Worm (Caenorhabditis elegans) whole organism, mixed stage, embryonic: ENCODE results near the gene F59C12.4.

Experiments used
- M03D4.4 ChIP-seq: sonication (generic microtip); optimal IDR thresholded peaks from 2 replicates; lab custom pipeline; 2017; ENCODE audit warnings: mild to moderate bottlenecking, missing genetic modification characterization, missing compliant biosample characterization
- bed-3 ChIP-seq: fragments of 200-800 bp; sonication (Bioruptor generic); optimal IDR thresholded peaks from 3 replicates; lab custom pipeline; 2018; ENCODE audit warnings: mild to moderate bottlenecking, missing genetic modification characterization, moderate library complexity, missing compliant biosample characterization
- blmp-1 ChIP-seq: fragments of 150-350 bp; optimal IDR thresholded peaks from 2 replicates; lab custom pipeline; 2014; ENCODE audit warnings: missing biosample characterization, missing genetic modification characterization
- ceh-39 ChIP-seq: fragments of 150-350 bp; optimal IDR thresholded peaks from 2 replicates; lab custom pipeline; 2014; ENCODE audit warnings: missing biosample characterization, missing genetic modification characterization
- ceh-43 ChIP-seq: fragments of 200-800 bp; sonication (Bioruptor generic); optimal IDR thresholded peaks from 2 replicates; lab custom pipeline; 2018; ENCODE audit warnings: mild to moderate bottlenecking, missing genetic modification characterization, moderate library complexity, missing compliant biosample characterization
- ceh-83 ChIP-seq: fragments of 200-800 bp; sonication (Bioruptor generic); optimal IDR thresholded peaks from 2 replicates; lab custom pipeline; 2018; ENCODE audit warnings: mild to moderate bottlenecking, missing genetic modification characterization, missing compliant biosample characterization
- ces-1 ChIP-seq: fragments of 150-350 bp; optimal IDR thresholded peaks from 2 replicates; lab custom pipeline; 2014; ENCODE audit warnings: missing biosample characterization, missing genetic modification reagents, missing genetic modification characterization
- cnd-1 ChIP-seq: fragments of 200-800 bp; sonication (Bioruptor generic); optimal IDR thresholded peaks from 2 replicates; lab custom pipeline; 2018; ENCODE audit warnings: mild to moderate bottlenecking, missing genetic modification characterization, missing compliant biosample characterization
- drap-1 ChIP-seq: fragments of 200-800 bp; sonication (Bioruptor generic); optimal IDR thresholded peaks from 3 replicates; lab custom pipeline; 2018; ENCODE audit warnings: mild to moderate bottlenecking, missing genetic modification characterization, missing compliant biosample characterization
- elt-1 ChIP-seq: sonication (generic microtip); optimal IDR thresholded peaks from 2 replicates; lab custom pipeline; 2017; ENCODE audit warnings: missing genetic modification characterization, mild to moderate bottlenecking, missing compliant biosample characterization, antibody characterized with exemption, moderate library complexity, borderline replicate concordance; ENCODE audit not compliant: insufficient read depth
- elt-3 ChIP-seq: fragments of 150-350 bp; optimal IDR thresholded peaks from 2 replicates; lab custom pipeline; 2014; ENCODE audit warnings: missing biosample characterization, missing genetic modification characterization
- flh-1 ChIP-seq: fragments of 200-800 bp; sonication (Bioruptor generic); optimal IDR thresholded peaks from 2 replicates; lab custom pipeline; 2018; ENCODE audit warnings: mild to moderate bottlenecking, missing genetic modification characterization, moderate library complexity, missing compliant biosample characterization
- ham-2 ChIP-seq: fragments of 200-800 bp; sonication (Bioruptor generic); optimal IDR thresholded peaks from 2 replicates; lab custom pipeline; 2018; ENCODE audit warnings: mild to moderate bottlenecking, missing genetic modification characterization, missing compliant biosample characterization
- hlh-1 ChIP-seq: fragments of 150-350 bp; optimal IDR thresholded peaks from 2 replicates; lab custom pipeline; 2014; ENCODE audit warnings: missing biosample characterization, missing genetic modification reagents, missing genetic modification characterization
- lin-13 ChIP-seq: fragments of 150-350 bp; optimal IDR thresholded peaks from 2 replicates; lab custom pipeline; 2014; ENCODE audit warnings: missing biosample characterization, missing genetic modification characterization
- lin-32 ChIP-seq: fragments of 200-800 bp; sonication (Bioruptor generic); optimal IDR thresholded peaks from 2 replicates; lab custom pipeline; 2018; ENCODE audit warnings: mild to moderate bottlenecking, missing genetic modification characterization, missing compliant biosample characterization
- lsy-2 ChIP-seq: fragments of 150-350 bp; optimal IDR thresholded peaks from 2 replicates; lab custom pipeline; 2014; ENCODE audit warnings: missing biosample characterization, missing genetic modification characterization
- mab-5 ChIP-seq: fragments of 150-350 bp; optimal IDR thresholded peaks from 2 replicates; lab custom pipeline; 2014; ENCODE audit warnings: missing biosample characterization, missing genetic modification characterization
- mep-1 ChIP-seq: fragments of 150-350 bp; optimal IDR thresholded peaks from 2 replicates; lab custom pipeline; 2017; ENCODE audit warnings: missing biosample characterization, missing genetic modification reagents, missing genetic modification characterization, inconsistent platforms
- mls-2 ChIP-seq: sonication (generic microtip); optimal IDR thresholded peaks from 2 replicates; lab custom pipeline; 2016; ENCODE audit warnings: mild to moderate bottlenecking, missing genetic modification characterization, moderate library complexity, missing compliant biosample characterization
- nhr-12 ChIP-seq: fragments of 150-350 bp; optimal IDR thresholded peaks from 2 replicates; lab custom pipeline; 2014; ENCODE audit warnings: missing biosample characterization, missing genetic modification characterization
- nhr-2 ChIP-seq: fragments of 150-350 bp; optimal IDR thresholded peaks from 2 replicates; lab custom pipeline; 2014; ENCODE audit warnings: missing biosample characterization, missing genetic modification characterization
- nhr-237 ChIP-seq: fragments of 150-350 bp; optimal IDR thresholded peaks from 2 replicates; lab custom pipeline; 2014; ENCODE audit warnings: missing biosample characterization, missing genetic modification characterization
- nhr-28 ChIP-seq: fragments of 150-350 bp; optimal IDR thresholded peaks from 2 replicates; lab custom pipeline; 2014; ENCODE audit warnings: missing biosample characterization, missing genetic modification characterization
- nhr-76 ChIP-seq: sonication (generic microtip); optimal IDR thresholded peaks from 2 replicates; lab custom pipeline; 2017; ENCODE audit warnings: missing biosample characterization, missing genetic modification characterization
- pha-4 ChIP-seq: fragments of 150-350 bp; optimal IDR thresholded peaks from 2 replicates; lab custom pipeline; 2018; ENCODE audit warnings: missing biosample characterization, missing genetic modification reagents, missing genetic modification characterization
- sem-2 ChIP-seq: fragments of 200-800 bp; sonication (Bioruptor generic); optimal IDR thresholded peaks from 2 replicates; lab custom pipeline; 2018; ENCODE audit warnings: mild to moderate bottlenecking, missing genetic modification characterization, missing compliant biosample characterization
- snpc-4 ChIP-seq: fragments of 150-350 bp; optimal IDR thresholded peaks from 2 replicates; lab custom pipeline; 2014; ENCODE audit warnings: missing biosample characterization, missing genetic modification characterization
- sptf-1 ChIP-seq: sonication (generic microtip); optimal IDR thresholded peaks from 2 replicates; lab custom pipeline; 2017; ENCODE audit warnings: mild to moderate bottlenecking, missing genetic modification characterization, moderate library complexity, missing compliant biosample characterization
- tbx-8 ChIP-seq: fragments of 200-800 bp; sonication (Bioruptor generic); optimal IDR thresholded peaks from 2 replicates; lab custom pipeline; 2018; ENCODE audit warnings: mild to moderate bottlenecking, missing genetic modification characterization, moderate library complexity, missing compliant biosample characterization
- unc-120 ChIP-seq: sonication (generic microtip); optimal IDR thresholded peaks from 2 replicates; lab custom pipeline; 2017; ENCODE audit warnings: missing genetic modification characterization, missing compliant biosample characterization; ENCODE audit not compliant: poor library complexity, severe bottlenecking
- unc-39 ChIP-seq: fragments of 150-350 bp; optimal IDR thresholded peaks from 2 replicates; lab custom pipeline; 2014; ENCODE audit warnings: missing biosample characterization, missing genetic modification characterization
- unc-62 ChIP-seq: fragments of 150-350 bp; optimal IDR thresholded peaks from 2 replicates; lab custom pipeline; 2014; ENCODE audit warnings: missing biosample characterization, missing genetic modification reagents, missing genetic modification characterization
- zip-8 ChIP-seq: fragments of 150-350 bp; optimal IDR thresholded peaks from 2 replicates; lab custom pipeline; 2014; ENCODE audit warnings: missing biosample characterization, missing genetic modification characterization
- ztf-11 ChIP-seq: fragments of 150-350 bp; optimal IDR thresholded peaks from 2 replicates; lab custom pipeline; 2014; ENCODE audit warnings: missing biosample characterization, missing genetic modification characterization

The F59C12.4 gene

ce11 chrX:16602457-16602856 is at the start of gene F59C12.4:
Gene F59C12.4 (minus strand): TSS chrX:16602622.
- peak; percentile 6 for TF ChIP-seq lin-13
- no peak for TF ChIP-seq hlh-1 (tag; lab: Kevin White, UChicago)
- peak; percentile 45 for TF ChIP-seq bed-3 (GFP tag; lab: Kevin White, UChicago)
- peak; percentile 66 for TF ChIP-seq nhr-2
- no peak for TF ChIP-seq elt-1 (tag; lab: Kevin White, UChicago)
- TF ChIP-seq drap-1 (GFP tag; lab: Kevin White, UChicago), result peak; percentile 71
- peak; percentile 56 for TF ChIP-seq sem-2 (GFP tag; lab: Kevin White, UChicago)
- TF ChIP-seq nhr-237, result no peak
- no peak for TF ChIP-seq lsy-2 (tag; lab: Kevin White, UChicago)
- no peak for TF ChIP-seq elt-3 (tag; lab: Kevin White, UChicago)
- no peak for TF ChIP-seq ces-1
- no peak for TF ChIP-seq ztf-11 (tag; lab: Kevin White, UChicago)
- TF ChIP-seq mab-5 (tag; lab: Kevin White, UChicago), result no peak
- TF ChIP-seq pha-4 (tag; lab: Kevin White, UChicago), result peak; percentile 24
- no peak for TF ChIP-seq unc-39 (tag; lab: Kevin White, UChicago)
- TF ChIP-seq sptf-1 (tag; lab: Kevin White, UChicago), result peak; percentile 67
- peak; percentile 49 for TF ChIP-seq ceh-83 (GFP tag; lab: Kevin White, UChicago)
- TF ChIP-seq mls-2 (tag; lab: Kevin White, UChicago), result peak; percentile 77
- no peak for TF ChIP-seq ceh-39 (tag; lab: Kevin White, UChicago)
- peak; percentile 3 for TF ChIP-seq flh-1 (GFP tag; lab: Kevin White, UChicago)
- peak; percentile 51 for TF ChIP-seq unc-120
- TF ChIP-seq lin-32 (GFP tag; lab: Kevin White, UChicago), result peak; percentile 37
- peak; percentile 72 for TF ChIP-seq cnd-1 (tag; lab: Kevin White, UChicago)
- peak; percentile 35 for TF ChIP-seq unc-62 (GFP tag; lab: Kevin White, UChicago)
- TF ChIP-seq zip-8, result no peak
- no peak for TF ChIP-seq nhr-76
- peak; percentile 38 for TF ChIP-seq tbx-8 (GFP tag; lab: Kevin White, UChicago)
- no peak for TF ChIP-seq nhr-12
- no peak for TF ChIP-seq nhr-28 (tag; lab: Kevin White, UChicago)
- TF ChIP-seq blmp-1 (tag; lab: Kevin White, UChicago), result no peak
- TF ChIP-seq ham-2 (GFP tag; lab: Kevin White, UChicago), result peak; percentile 53
- TF ChIP-seq M03D4.4 (tag; lab: Kevin White, UChicago), result peak; percentile 58
- peak; percentile 24 for TF ChIP-seq ceh-43 (GFP tag; lab: Kevin White, UChicago)
- TF ChIP-seq mep-1, result no peak
- no peak for TF ChIP-seq snpc-4 (tag; lab: Kevin White, UChicago)
- TF ChIP-seq, all 35 proteins: peak for 18

DNA sequence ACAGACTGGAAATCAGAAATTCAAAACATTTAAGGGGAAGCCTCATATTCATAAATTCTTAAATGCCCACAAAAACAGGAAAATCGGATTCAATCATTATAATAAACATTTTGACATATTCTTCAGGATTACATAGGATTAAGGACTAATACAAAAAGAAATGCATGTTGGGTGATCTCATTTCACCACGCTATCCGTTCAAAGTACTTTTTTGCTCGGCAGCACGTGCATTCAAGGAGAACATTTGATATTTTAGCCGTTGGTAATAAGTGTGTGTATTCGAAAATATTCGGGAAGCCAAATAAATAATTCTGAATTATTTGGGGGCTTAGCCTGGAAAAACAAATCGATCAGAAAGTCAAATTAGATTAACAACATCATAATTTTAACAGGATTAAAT is 48.2 kb upstream of the F59C12.4 start:
- TF ChIP-seq lin-32 (GFP tag; lab: Kevin White, UChicago) (no peak), nhr-76 (no peak), mep-1 (no peak), elt-3 (tag; lab: Kevin White, UChicago) (no peak), drap-1 (GFP tag; lab: Kevin White, UChicago) (no peak), nhr-12 (no peak), unc-39 (tag; lab: Kevin White, UChicago) (no peak), tbx-8 (GFP tag; lab: Kevin White, UChicago) (no peak), ham-2 (GFP tag; lab: Kevin White, UChicago) (no peak), ces-1 (no peak), lin-13 (no peak), sem-2 (GFP tag; lab: Kevin White, UChicago) (no peak), mab-5 (tag; lab: Kevin White, UChicago) (no peak)
- TF ChIP-seq, all 35 proteins: peak for 0

- TF ChIP-seq ces-1, result peak; percentile 80
- TF ChIP-seq sem-2 (GFP tag; lab: Kevin White, UChicago), result no peak
Measured at ce11 chrX:16648773-16649172, 46.4 kb upstream of the F59C12.4 start.

- TF ChIP-seq nhr-237 (no peak), blmp-1 (tag; lab: Kevin White, UChicago) (no peak), unc-62 (GFP tag; lab: Kevin White, UChicago) (no peak), lin-13 (no peak), unc-120 (no peak), cnd-1 (tag; lab: Kevin White, UChicago) (no peak), elt-1 (tag; lab: Kevin White, UChicago) (no peak), ceh-39 (tag; lab: Kevin White, UChicago) (no peak)
- TF ChIP-seq, all 35 proteins: peak for 0
Measured at ce11 chrX:16647222-16647621, 44.8 kb upstream of the F59C12.4 start.
